Fruit fly (Drosophila melanogaster) whole organism, adult: ENCODE measurements around the gene CG15554.

Experiments used
- CG1620 ChIP-seq: fragments of 200-800 bp; sonication (Bioruptor generic); optimal IDR thresholded peaks from 2 replicates; lab custom pipeline; 2016; ENCODE audit warnings: missing biosample characterization, missing genetic modification characterization
- CG7045 ChIP-seq: fragments of 200-800 bp; sonication (Bioruptor generic); optimal IDR thresholded peaks from 2 replicates; lab custom pipeline; 2017; ENCODE audit warnings: missing biosample characterization, mild to moderate bottlenecking, missing genetic modification characterization
- CG7101 ChIP-seq: fragments of 200-800 bp; sonication (Bioruptor generic); optimal IDR thresholded peaks from 2 replicates; lab custom pipeline; 2018; ENCODE audit warnings: missing biosample characterization, mild to moderate bottlenecking, missing genetic modification characterization, moderate library complexity
- bab1 ChIP-seq: fragments of 200-800 bp; sonication (Bioruptor generic); optimal IDR thresholded peaks from 3 replicates; lab custom pipeline; 2019; ENCODE audit warnings: missing biosample characterization, mild to moderate bottlenecking, missing genetic modification characterization, moderate library complexity
- ovo ChIP-seq: fragments of 200-800 bp; sonication (Bioruptor generic); optimal IDR thresholded peaks from 2 replicates; lab custom pipeline; 2016; ENCODE audit warnings: missing biosample characterization, missing genetic modification characterization

dm6 chr3R:31109126-31109525 is 16.8 kb upstream of the CG15554 start, which contains the start of gene Mayo:
- TF ChIP-seq CG7101 (tag; lab: Kevin White, UChicago) (no peak), CG7045 (no peak), bab1 (no peak), CG1620 (GFP tag; lab: Kevin White, UChicago) (no peak), ovo (GFP tag; lab: Kevin White, UChicago) (no peak)
